Worm (Caenorhabditis elegans): ENCODE results near the gene F43B10.1.

The F43B10.1 gene

ce11 chrX:16607128-16607527, 55.5 kb downstream of the F43B10.1 start:
- TF ChIP-seq mxl-2 (GFP tag; conservative IDR thresholded peaks at IDR 0.05) (no peak), Y75B8A.6 (GFP tag; IDR thresholded peaks at IDR 0.05) (no peak), F10B5.3 (tag; optimal IDR thresholded peaks at IDR 0.05) (no peak), mdl-1 (tag; optimal IDR thresholded peaks at IDR 0.05) (no peak), aha-1 (tag) (peak; percentile 51)

- peak in 1 of 2 experiments; percentile 36 for TF ChIP-seq hif-1 (tag; optimal IDR thresholded peaks at IDR 0.05)
- no peak for TF ChIP-seq nhr-25 (tag; optimal IDR thresholded peaks at IDR 0.05; ENCODE audit: borderline replicate concordance, insufficient read depth)
- TF ChIP-seq lin-15B (tag; optimal IDR thresholded peaks at IDR 0.05), result no peak
- peak; percentile 56; the same call in 1 of the 2 replicates for TF ChIP-seq madf-9 (GFP tag; conservative IDR thresholded peaks at IDR 0.05)
- peak; percentile 54; the same call in 1 of the 2 replicates for TF ChIP-seq mdt-29 (GFP tag; IDR thresholded peaks at IDR 0.05)
- TF ChIP-seq egl-27 (tag; optimal IDR thresholded peaks at IDR 0.05), result no peak
- peak; percentile 15 for TF ChIP-seq nhr-28 (tag; optimal IDR thresholded peaks at IDR 0.05)
- TF ChIP-seq ceh-32 (tag; optimal IDR thresholded peaks at IDR 0.05; ENCODE audit: poor library complexity), result peak; percentile 8
- TF ChIP-seq Y105C5A.15 (GFP tag; IDR thresholded peaks at IDR 0.05), result peak; percentile 56; the same call in 1 of the 2 replicates
- no peak for TF ChIP-seq set-16 (GFP tag; IDR thresholded peaks at IDR 0.05)
- peak; percentile 78 for TF ChIP-seq mes-2 (tag; optimal IDR thresholded peaks at IDR 0.05; ENCODE audit: poor library complexity, severe bottlenecking)
- no peak for TF ChIP-seq zag-1 (tag; optimal IDR thresholded peaks at IDR 0.05)
- TF ChIP-seq nhr-76 (tag; optimal IDR thresholded peaks at IDR 0.05), result no peak
- TF ChIP-seq Y75B8A.6 (GFP tag; IDR thresholded peaks at IDR 0.05), result no peak
- peak; percentile 64 for TF ChIP-seq gei-8 (GFP tag; optimal IDR thresholded peaks at IDR 0.05)
- peak; percentile 13 for TF ChIP-seq unc-130 (GFP tag; optimal IDR thresholded peaks at IDR 0.05)
- TF ChIP-seq duxl-1 (tag; optimal IDR thresholded peaks at IDR 0.05; ENCODE audit: poor library complexity), result peak; percentile 88
- TF ChIP-seq dmd-6 (GFP tag; IDR thresholded peaks at IDR 0.05), result peak; percentile 65
- no peak for TF ChIP-seq ztf-11 (tag; optimal IDR thresholded peaks at IDR 0.05)
- no peak for TF ChIP-seq attf-4 (tag; optimal IDR thresholded peaks at IDR 0.05)
- TF ChIP-seq lin-13 (GFP tag; optimal IDR thresholded peaks at IDR 0.05), result peak; percentile 12
- TF ChIP-seq snpc-1.2 (GFP tag; IDR thresholded peaks at IDR 0.05), result peak; percentile 88
- peak; percentile 57 for TF ChIP-seq F49E8.2 (tag; optimal IDR thresholded peaks at IDR 0.05; ENCODE audit: borderline replicate concordance)
- TF ChIP-seq egl-43 (GFP tag; IDR thresholded peaks at IDR 0.05), result peak; percentile 78
- peak; percentile 54 for TF ChIP-seq nhr-48 (tag; optimal IDR thresholded peaks at IDR 0.05)
- no peak for TF ChIP-seq aha-1 (tag)
- peak; percentile 65; the same call in 1 of the 2 replicates for TF ChIP-seq F26F4.8 (GFP tag; conservative IDR thresholded peaks at IDR 0.05)
- peak; percentile 68 for TF ChIP-seq ctbp-1 (GFP tag; IDR thresholded peaks at IDR 0.05)
- no peak; the same call in 1 of the 2 replicates for TF ChIP-seq lin-38 (GFP tag; IDR thresholded peaks at IDR 0.05)
- TF ChIP-seq php-3 (GFP tag; IDR thresholded peaks at IDR 0.05), result peak; percentile 47; the same call in 1 of the 2 replicates
- 0 out of 2 replicates have a peak, but pooled peaks have one; percentile 57 for TF ChIP-seq F44E2.7 (GFP tag; IDR thresholded peaks at IDR 0.05)
- no peak for TF ChIP-seq tag-97 (GFP tag; IDR thresholded peaks at IDR 0.05)
- TF ChIP-seq lir-3 (tag; optimal IDR thresholded peaks at IDR 0.05), result peak; percentile 74
- TF ChIP-seq lin-29 (GFP tag; IDR thresholded peaks at IDR 0.05), result no peak
- TF ChIP-seq lim-7 (GFP tag; IDR thresholded peaks at IDR 0.05), result peak; percentile 82
- TF ChIP-seq lin-39 (tag; optimal IDR thresholded peaks at IDR 0.05), result no peak
- TF ChIP-seq vab-7 (GFP tag; IDR thresholded peaks at IDR 0.05), result peak; percentile 79
- peak in 1 of 2 experiments; percentile 57 for TF ChIP-seq lsy-2 (tag; optimal IDR thresholded peaks at IDR 0.05)
- no peak for TF ChIP-seq ces-1 (GFP tag; optimal IDR thresholded peaks at IDR 0.05)
- TF ChIP-seq zfp-2 (tag; optimal IDR thresholded peaks at IDR 0.05), result peak; percentile 46
- peak; percentile 62; the same call in 1 of the 2 replicates for TF ChIP-seq saeg-2 (GFP tag; IDR thresholded peaks at IDR 0.05)
- TF ChIP-seq nhr-237 (tag; optimal IDR thresholded peaks at IDR 0.05), result no peak
- TF ChIP-seq daf-16 (GFP tag; optimal IDR thresholded peaks at IDR 0.05), result peak; percentile 19 to 92
- TF ChIP-seq daf-16 (tag; optimal IDR thresholded peaks at IDR 0.05), result peak; percentile 63
- TF ChIP-seq ama-1 (optimal IDR thresholded peaks at IDR 0.05), result no peak
- peak in 1 of 2 experiments; percentile 51 for TF ChIP-seq mdl-1 (tag; optimal IDR thresholded peaks at IDR 0.05)
These were observed 58.1 kb downstream of the F43B10.1 start for ce11 chrX:16604566-16604965.

Measured in whole organism, L4 larva.